Worm (Caenorhabditis elegans): ENCODE measurements around the gene cgt-3.

ce11 chrII:5906274-5906673, 4.8 kb upstream of the cgt-3 start, which contains the start of gene F59G1.8:
- TF ChIP-seq unc-62 (GFP tag; optimal IDR thresholded peaks at IDR 0.05) (no peak), mab-5 (tag; optimal IDR thresholded peaks at IDR 0.05) (no peak), ztf-11 (tag; optimal IDR thresholded peaks at IDR 0.05) (no peak), mep-1 (tag; optimal IDR thresholded peaks at IDR 0.05) (no peak), lin-13 (tag; optimal IDR thresholded peaks at IDR 0.05) (no peak), ham-2 (GFP tag; optimal IDR thresholded peaks at IDR 0.05) (no peak), flh-1 (GFP tag; optimal IDR thresholded peaks at IDR 0.05) (no peak), ceh-39 (tag; optimal IDR thresholded peaks at IDR 0.05) (no peak), snpc-4 (tag; optimal IDR thresholded peaks at IDR 0.05) (no peak), blmp-1 (tag; optimal IDR thresholded peaks at IDR 0.05) (no peak), nhr-237 (tag; optimal IDR thresholded peaks at IDR 0.05) (no peak), ceh-43 (GFP tag; optimal IDR thresholded peaks at IDR 0.05) (no peak), nhr-28 (tag; optimal IDR thresholded peaks at IDR 0.05) (no peak), hlh-1 (tag; optimal IDR thresholded peaks at IDR 0.05) (no peak)

All from whole organism, mixed stage, embryonic.